Worm (Caenorhabditis elegans) whole organism, L3 larva: Measurements from ENCODE around the gene F46C5.7.
A peak's percentile ranks its signal among the peaks of the same experiment; 100 is the strongest.

ENCODE experiments used
- R02D3.7 ChIP-seq: fragments of 150-350 bp; optimal IDR thresholded peaks from 2 replicates; lab custom pipeline; 2014; ENCODE audit warnings: missing biosample characterization, missing genetic modification characterization
- ama-1 ChIP-seq: fragments of 150-350 bp; optimal IDR thresholded peaks from 2 replicates; lab custom pipeline; 2018
- ceh-28 ChIP-seq: fragments of 150-350 bp; optimal IDR thresholded peaks from 2 replicates; lab custom pipeline; 2014; ENCODE audit warnings: missing biosample characterization, missing genetic modification reagents, missing genetic modification characterization
- ceh-82 ChIP-seq: fragments of 150-350 bp; optimal IDR thresholded peaks from 2 replicates; lab custom pipeline; 2014; ENCODE audit warnings: missing biosample characterization, missing genetic modification characterization
- ceh-9 ChIP-seq: sonication (generic microtip); optimal IDR thresholded peaks from 2 replicates; lab custom pipeline; 2018; ENCODE audit warnings: missing biosample characterization, missing genetic modification characterization
- egl-27 ChIP-seq: sonication (generic microtip); optimal IDR thresholded peaks from 4 replicates; lab custom pipeline; 2017; ENCODE audit warnings: missing biosample characterization, missing genetic modification reagents, missing genetic modification characterization
- lin-39 ChIP-seq: fragments of 150-350 bp; optimal IDR thresholded peaks from 2 replicates; lab custom pipeline; 2018; ENCODE audit warnings: missing biosample characterization, missing genetic modification reagents, missing genetic modification characterization
- nfya-1 ChIP-seq: sonication (generic microtip); optimal IDR thresholded peaks from 2 replicates; lab custom pipeline; 2017; ENCODE audit warnings: missing genetic modification characterization, mild to moderate bottlenecking, missing compliant biosample characterization, antibody characterized with exemption, moderate library complexity; ENCODE audit not compliant: insufficient read depth
- nhr-12 ChIP-seq: fragments of 150-350 bp; optimal IDR thresholded peaks from 2 replicates; lab custom pipeline; 2014; ENCODE audit warnings: missing biosample characterization, missing genetic modification characterization
- nhr-237 ChIP-seq: fragments of 150-350 bp; optimal IDR thresholded peaks from 2 replicates; lab custom pipeline; 2014; ENCODE audit warnings: missing biosample characterization, missing genetic modification characterization
- nhr-43 ChIP-seq: sonication (generic microtip); optimal IDR thresholded peaks from 2 replicates; lab custom pipeline; 2016; ENCODE audit warnings: mild to moderate bottlenecking, missing genetic modification characterization, missing compliant biosample characterization; ENCODE audit not compliant: poor library complexity, severe bottlenecking
- snpc-4 ChIP-seq: fragments of 150-350 bp; optimal IDR thresholded peaks from 2 replicates; lab custom pipeline; 2014; ENCODE audit warnings: missing biosample characterization, missing genetic modification characterization
- unc-62 ChIP-seq: fragments of 150-350 bp; sonication (generic microtip); optimal IDR thresholded peaks from 4 replicates; lab custom pipeline; 2014; ENCODE audit warnings: missing biosample characterization, missing genetic modification reagents, missing genetic modification characterization

- no peak for TF ChIP-seq R02D3.7 (tag; lab: Kevin White, UChicago)
- no peak for TF ChIP-seq nhr-12
- no peak for TF ChIP-seq nhr-43 (tag; lab: Kevin White, UChicago)
- peak; percentile 56 for TF ChIP-seq snpc-4 (tag; lab: Kevin White, UChicago)
- TF ChIP-seq ama-1 (lab: Kevin White, UChicago): no peak
- no peak for TF ChIP-seq egl-27 (tag; lab: Kevin White, UChicago)
- TF ChIP-seq lin-39 (tag; lab: Kevin White, UChicago): no peak
- no peak for TF ChIP-seq nfya-1 (tag; lab: Kevin White, UChicago)
- no peak for TF ChIP-seq ceh-82
- no peak for TF ChIP-seq unc-62 (GFP tag; lab: Kevin White, UChicago)
- no peak for TF ChIP-seq ceh-28 (tag; lab: Kevin White, UChicago)
- TF ChIP-seq nhr-237 (tag; lab: Kevin White, UChicago): no peak
- no peak for TF ChIP-seq ceh-9 (tag; lab: Kevin White, UChicago)
Measured at ce11 chrII:8877032-8877985, 38.2 kb downstream of the F46C5.7 start.
